Fruit fly (Drosophila melanogaster) whole organism, embryonic: ENCODE data around the gene zetaCOP.
A peak's percentile ranks its signal among the peaks of the same experiment; 100 is the strongest.

Source experiments
- Ada2b ChIP-seq: fragments of 200-800 bp; sonication (Bioruptor generic); IDR thresholded peaks from 2 replicates; pipeline ENCODE4 v1.3.6; 2022; ENCODE audit warnings: missing biosample characterization, missing genetic modification characterization
- CG10147 ChIP-seq: fragments of 200-800 bp; sonication (Bioruptor generic); optimal IDR thresholded peaks from 2 replicates; lab custom pipeline; 2019; ENCODE audit warnings: missing biosample characterization, mild to moderate bottlenecking, missing genetic modification characterization, moderate library complexity
- CG11247 ChIP-seq: fragments of 200-800 bp; sonication (Bioruptor generic); IDR thresholded peaks from 2 replicates; pipeline ENCODE4 v1.3.6; 2022; ENCODE audit warnings: missing biosample characterization, missing genetic modification characterization
- CG11398 ChIP-seq: fragments of 200-800 bp; sonication (Bioruptor generic); optimal IDR thresholded peaks from 2 replicates; lab custom pipeline; 2016; ENCODE audit warnings: missing biosample characterization, missing genetic modification characterization
- CG13894 ChIP-seq: fragments of 200-800 bp; sonication (Bioruptor generic); optimal IDR thresholded peaks from 3 replicates; lab custom pipeline; 2018; ENCODE audit warnings: missing biosample characterization, mild to moderate bottlenecking, missing genetic modification characterization, moderate library complexity
- CG14441 ChIP-seq: fragments of 200-800 bp; sonication (Bioruptor generic); IDR thresholded peaks from 2 replicates; pipeline ENCODE4 v1.3.6; 2022; ENCODE audit warnings: missing biosample characterization, missing genetic modification characterization
- CG15011 ChIP-seq: fragments of 200-800 bp; sonication (Bioruptor generic); optimal IDR thresholded peaks from 3 replicates; lab custom pipeline; 2018; ENCODE audit warnings: missing biosample characterization, mild to moderate bottlenecking, missing genetic modification characterization
- CG1602 ChIP-seq: fragments of 200-800 bp; sonication (Bioruptor generic); optimal IDR thresholded peaks from 3 replicates; lab custom pipeline; 2016; ENCODE audit warnings: missing biosample characterization, missing genetic modification characterization
- CG18599 ChIP-seq: fragments of 200-800 bp; sonication (Bioruptor generic); optimal IDR thresholded peaks from 3 replicates; lab custom pipeline; 2017; ENCODE audit warnings: missing biosample characterization, missing genetic modification characterization, mild to moderate bottlenecking, moderate library complexity, missing genetic modification reagents
- CG2202 ChIP-seq: fragments of 200-800 bp; sonication (Bioruptor generic); optimal IDR thresholded peaks from 2 replicates; lab custom pipeline; 2018; ENCODE audit warnings: missing biosample characterization, mild to moderate bottlenecking, missing genetic modification characterization
- CG30020 ChIP-seq: fragments of 200-800 bp; optimal IDR thresholded peaks from 2 replicates; lab custom pipeline; 2019; ENCODE audit warnings: missing biosample characterization, mild to moderate bottlenecking, missing genetic modification characterization, moderate library complexity
- CG30403 ChIP-seq: fragments of 200-800 bp; sonication (Bioruptor generic); optimal IDR thresholded peaks from 3 replicates; lab custom pipeline; 2016; ENCODE audit warnings: missing biosample characterization, missing genetic modification characterization
- CG32772 ChIP-seq: fragments of 200-800 bp; sonication (Bioruptor generic); IDR thresholded peaks from 2 replicates; pipeline ENCODE4 v1.3.6; 2022; ENCODE audit warnings: missing biosample characterization, missing genetic modification characterization
- CG3726 ChIP-seq: fragments of 200-800 bp; sonication (Bioruptor generic); IDR thresholded peaks from 3 replicates; pipeline ENCODE4, ENCODE4 v1.3.6; 2022; ENCODE audit warnings: missing biosample characterization, missing genetic modification characterization
- CG6683 ChIP-seq: fragments of 200-800 bp; sonication (Bioruptor generic); optimal IDR thresholded peaks from 2 replicates; lab custom pipeline; 2017; ENCODE audit warnings: missing biosample characterization, mild to moderate bottlenecking, missing genetic modification characterization, missing genetic modification reagents
- CG6813 ChIP-seq: fragments of 200-800 bp; sonication (Bioruptor generic); optimal IDR thresholded peaks from 2 replicates; lab custom pipeline; 2017; ENCODE audit warnings: missing biosample characterization, missing genetic modification characterization, mild to moderate bottlenecking, moderate library complexity, missing genetic modification reagents
- CG7963 ChIP-seq: fragments of 200-800 bp; sonication (Bioruptor generic); IDR thresholded peaks from 3 replicates; pipeline ENCODE4 v1.3.6; 2022; ENCODE audit warnings: missing biosample characterization, missing genetic modification characterization; ENCODE audit not compliant: partially characterized antibody
- CG7987 ChIP-seq: fragments of 200-800 bp; sonication (Bioruptor generic); optimal IDR thresholded peaks from 2 replicates; lab custom pipeline; 2018; ENCODE audit warnings: missing biosample characterization, mild to moderate bottlenecking, missing genetic modification characterization, moderate library complexity
- D19B ChIP-seq: fragments of 200-800 bp; sonication (Bioruptor generic); optimal IDR thresholded peaks from 2 replicates; lab custom pipeline; 2017; ENCODE audit warnings: missing biosample characterization, mild to moderate bottlenecking, missing genetic modification characterization
- Deaf1 ChIP-seq: fragments of 200-800 bp; optimal IDR thresholded peaks from 3 replicates; lab custom pipeline; 2019; ENCODE audit warnings: missing biosample characterization, mild to moderate bottlenecking, missing genetic modification characterization, moderate library complexity
- Elba2 ChIP-seq: fragments of 200-800 bp; sonication (Bioruptor generic); optimal IDR thresholded peaks from 3 replicates; lab custom pipeline; 2016; ENCODE audit warnings: missing biosample characterization, missing genetic modification characterization
- HLH4C ChIP-seq: fragments of 200-800 bp; sonication (Bioruptor generic); IDR thresholded peaks from 3 replicates; pipeline ENCODE4 v1.3.6; 2022; ENCODE audit warnings: missing biosample characterization, missing genetic modification characterization; ENCODE audit not compliant: partially characterized antibody
- Med ChIP-seq: fragments of 200-800 bp; sonication (Bioruptor generic); peaks from one replicate; lab custom pipeline; 2016; ENCODE audit warnings: missing biosample characterization, missing genetic modification characterization, mild to moderate bottlenecking, inconsistent platforms, moderate library complexity
- NC2β ChIP-seq: fragments of 200-800 bp; sonication (Bioruptor generic); optimal IDR thresholded peaks from 2 replicates; lab custom pipeline; 2016; ENCODE audit warnings: missing biosample characterization, missing genetic modification characterization
- Nf-YA ChIP-seq: fragments of 200-800 bp; sonication (Bioruptor generic); IDR thresholded peaks from 2 replicates; pipeline ENCODE4 v1.3.6; 2022; ENCODE audit warnings: missing biosample characterization, missing genetic modification characterization
- Opbp ChIP-seq: fragments of 200-800 bp; sonication (Bioruptor generic); IDR thresholded peaks from 3 replicates; pipeline ENCODE4 v1.3.6; 2022; ENCODE audit warnings: missing biosample characterization, missing genetic modification characterization; ENCODE audit not compliant: partially characterized antibody
- Poxn ChIP-seq: fragments of 200-800 bp; sonication (Bioruptor generic); IDR thresholded peaks from 2 replicates; pipeline ENCODE4 v1.3.6; 2022; ENCODE audit warnings: missing biosample characterization, missing genetic modification characterization
- Scr ChIP-seq: fragments of 200-800 bp; sonication (Bioruptor generic); IDR thresholded peaks from 2 replicates; pipeline ENCODE4 v1.3.6; 2022; ENCODE audit warnings: missing biosample characterization, missing genetic modification characterization; ENCODE audit not compliant: partially characterized antibody
- Sin3A ChIP-seq: fragments of >200 bp; optimal IDR thresholded peaks from 2 replicates; lab custom pipeline; 2018
- Spps ChIP-seq: fragments of 200-800 bp; sonication (Bioruptor generic); optimal IDR thresholded peaks from 2 replicates; lab custom pipeline; 2018; ENCODE audit warnings: missing biosample characterization, mild to moderate bottlenecking, missing genetic modification characterization
- Xbp1 ChIP-seq: fragments of 200-800 bp; sonication (Bioruptor generic); optimal IDR thresholded peaks from 3 replicates; lab custom pipeline; 2016; ENCODE audit warnings: missing biosample characterization, mild to moderate bottlenecking, missing genetic modification characterization
- ab ChIP-seq: fragments of 200-800 bp; sonication (Bioruptor generic); optimal IDR thresholded peaks from 2 replicates; lab custom pipeline; 2016; ENCODE audit warnings: missing biosample characterization, missing genetic modification characterization
- bcd ChIP-seq: fragments of 200-800 bp; sonication (Bioruptor generic); optimal IDR thresholded peaks from 2 replicates; lab custom pipeline; 2017; ENCODE audit warnings: missing biosample characterization, mild to moderate bottlenecking, missing genetic modification characterization
- cas ChIP-seq: fragments of 200-800 bp; sonication (Bioruptor generic); IDR thresholded peaks from 2 replicates; pipeline ENCODE4 v1.3.6; 2022; ENCODE audit warnings: missing biosample characterization, missing genetic modification characterization
- cato ChIP-seq: fragments of 200-800 bp; sonication (Bioruptor generic); optimal IDR thresholded peaks from 2 replicates; lab custom pipeline; 2016; ENCODE audit warnings: missing biosample characterization, missing genetic modification characterization, borderline replicate concordance
- chif ChIP-seq, 2 experiments: fragments of 200-800 bp; sonication (Bioruptor generic); optimal IDR thresholded peaks; 3 replicates each; lab custom pipeline; 2016; ENCODE audit warnings: missing biosample characterization in 2 of 2, missing genetic modification characterization in 2 of 2
- disco-r ChIP-seq: fragments of 200-800 bp; sonication (Bioruptor generic); optimal IDR thresholded peaks from 2 replicates; lab custom pipeline; 2016; ENCODE audit warnings: missing biosample characterization, missing genetic modification characterization
- gem ChIP-seq: fragments of 200-800 bp; sonication (Bioruptor generic); optimal IDR thresholded peaks from 2 replicates; lab custom pipeline; 2019; ENCODE audit warnings: missing biosample characterization, mild to moderate bottlenecking, missing genetic modification characterization, moderate library complexity
- gt ChIP-seq: fragments of 200-800 bp; sonication (Bioruptor generic); IDR thresholded peaks from 2 replicates; pipeline ENCODE4 v1.3.6; 2022; ENCODE audit warnings: missing biosample characterization, missing genetic modification characterization
- h ChIP-seq: fragments of >200 bp; optimal IDR thresholded peaks from 2 replicates; lab custom pipeline; 2017
- hbn ChIP-seq: fragments of 200-800 bp; sonication (Bioruptor generic); IDR thresholded peaks from 2 replicates; pipeline ENCODE4 v1.3.6; 2022; ENCODE audit warnings: missing biosample characterization, missing genetic modification characterization; ENCODE audit not compliant: partially characterized antibody
- her ChIP-seq: fragments of 200-800 bp; sonication (Bioruptor generic); optimal IDR thresholded peaks from 2 replicates; lab custom pipeline; 2016; ENCODE audit warnings: missing biosample characterization, missing genetic modification characterization
- maf-S ChIP-seq: fragments of 200-800 bp; sonication (Bioruptor generic); optimal IDR thresholded peaks from 2 replicates; lab custom pipeline; 2016; ENCODE audit warnings: missing biosample characterization, missing genetic modification characterization
- mirr ChIP-seq: fragments of 200-800 bp; sonication (Bioruptor generic); optimal IDR thresholded peaks from 3 replicates; lab custom pipeline; 2018; ENCODE audit warnings: missing biosample characterization, mild to moderate bottlenecking, missing genetic modification characterization
- pan ChIP-seq, 4 experiments: fragments of >200 bp in 3 of 4; fragments of 200-800 bp in 1 of 4; sonication (Bioruptor generic) in 1 of 4; optimal IDR thresholded peaks in 3 of 4; IDR thresholded peaks in 1 of 4; 2 replicates each; pipeline versions ENCODE4 v1.3.6 to Lab custom; 2017 to 2022; ENCODE audit warnings: missing biosample characterization in 2 of 4, missing genetic modification characterization in 2 of 4, mixed read lengths in 1 of 4
- pros ChIP-seq: fragments of 200-800 bp; sonication (Bioruptor generic); optimal IDR thresholded peaks from 3 replicates; lab custom pipeline; 2019; ENCODE audit warnings: missing biosample characterization, mild to moderate bottlenecking, missing genetic modification characterization, moderate library complexity
- sens ChIP-seq: fragments of 200-800 bp; sonication (Bioruptor generic); peaks from one replicate; lab custom pipeline; 2016; ENCODE audit warnings: missing biosample characterization, missing genetic modification characterization
- ssp ChIP-seq: fragments of 200-800 bp; sonication (Bioruptor generic); IDR thresholded peaks from 2 replicates; pipeline ENCODE4 v1.3.6; 2022; ENCODE audit warnings: missing biosample characterization, missing genetic modification characterization
- tap ChIP-seq: fragments of 200-800 bp; optimal IDR thresholded peaks from 3 replicates; lab custom pipeline; 2019; ENCODE audit warnings: missing biosample characterization, mild to moderate bottlenecking, missing genetic modification characterization, moderate library complexity
- tgo ChIP-seq: fragments of 200-800 bp; sonication (Bioruptor generic); IDR thresholded peaks from 3 replicates; pipeline ENCODE4 v1.3.6; 2022; ENCODE audit warnings: missing biosample characterization, missing genetic modification characterization
- vnd ChIP-seq: fragments of 200-800 bp; sonication (Bioruptor generic); IDR thresholded peaks from 3 replicates; pipeline ENCODE4 v1.3.6; 2022; ENCODE audit warnings: missing biosample characterization, missing genetic modification characterization; ENCODE audit not compliant: partially characterized antibody
- zfh2 ChIP-seq: fragments of 200-800 bp; sonication (Bioruptor generic); optimal IDR thresholded peaks from 2 replicates; lab custom pipeline; 2016; ENCODE audit warnings: missing biosample characterization, missing genetic modification characterization

The zetaCOP gene

DNA sequence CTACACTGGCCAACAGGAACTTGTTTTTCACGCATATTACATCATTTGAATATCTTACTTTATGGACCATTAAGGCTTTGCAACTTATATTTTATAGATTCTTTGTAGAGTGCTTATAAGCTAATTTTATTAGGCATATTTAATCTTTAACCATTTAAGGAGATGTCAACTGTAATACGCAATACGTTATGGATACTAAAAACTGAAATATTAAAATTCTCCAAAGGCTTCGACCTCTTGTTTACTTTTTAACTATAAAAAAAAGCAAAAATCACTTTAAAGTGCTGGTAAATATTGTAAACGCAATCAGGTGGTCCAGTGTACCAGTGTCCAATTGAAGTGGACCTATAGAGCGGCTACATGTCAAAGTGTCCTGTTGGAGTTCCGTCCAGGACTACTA, 16.3 kb downstream of the zetaCOP start (continued):
- no peak for TF ChIP-seq tap
- TF ChIP-seq Nf-YA = no peak
- peak; percentile 47 for TF ChIP-seq CG10147 (GFP tag; lab: Kevin White, UChicago)
- no peak for TF ChIP-seq CG6813
- TF ChIP-seq cato (GFP tag; lab: Kevin White, UChicago) = no peak
- peak; percentile 11 for TF ChIP-seq Deaf1
- no peak for TF ChIP-seq Scr
- no peak for TF ChIP-seq ssp
- no peak for TF ChIP-seq D19B (GFP tag; lab: Kevin White, UChicago)
- no peak for TF ChIP-seq hbn (GFP tag; lab: Robert Waterston, UW)
- TF ChIP-seq CG30020 (tag; lab: Kevin White, UChicago) = no peak
- TF ChIP-seq tgo (GFP tag; lab: Robert Waterston, UW) = no peak; the same call in 2 of the 3 replicates
- no peak for TF ChIP-seq CG11398 (GFP tag; lab: Kevin White, UChicago)
- TF ChIP-seq Med (GFP tag; lab: Kevin White, UChicago) = peak; percentile 82
- no peak for TF ChIP-seq ab (GFP tag; lab: Kevin White, UChicago)
- no peak for TF ChIP-seq HLH4C (GFP tag; lab: Robert Waterston, UW)
- no peak for TF ChIP-seq chif (GFP tag; optimal IDR thresholded peaks at IDR 0.05; lab: Kevin White, UChicago)
- peak; percentile 83 for TF ChIP-seq sens (GFP tag; lab: Kevin White, UChicago)
- no peak for TF ChIP-seq NC2β (GFP tag; lab: Kevin White, UChicago)
- TF ChIP-seq CG13894 (tag; lab: Kevin White, UChicago) = peak; percentile 16
- TF ChIP-seq gt (GFP tag; lab: Robert Waterston, UW) = no peak
- TF ChIP-seq bcd (GFP tag; lab: Kevin White, UChicago) = peak; percentile 46
- no peak for TF ChIP-seq pros (GFP tag; lab: Kevin White, UChicago)
- no peak for TF ChIP-seq CG11247 (GFP tag; lab: Robert Waterston, UW)
- TF ChIP-seq Opbp (GFP tag; lab: Robert Waterston, UW) = no peak
- no peak for TF ChIP-seq CG2202 (tag; lab: Kevin White, UChicago)
- no peak for TF ChIP-seq Elba2 (GFP tag; lab: Kevin White, UChicago)
- no peak for TF ChIP-seq CG6683 (GFP tag; lab: Kevin White, UChicago)
- TF ChIP-seq pan (optimal IDR thresholded peaks at IDR 0.05; lab: Kevin White, UChicago) = no peak
- peak in 1 of 2 experiments; percentile 35 for TF ChIP-seq pan (GFP tag; optimal IDR thresholded peaks at IDR 0.05 in 1 of 2, IDR thresholded peaks at IDR 0.05 in 1 of 2)
- peak; percentile 32 for TF ChIP-seq CG30403
- no peak for TF ChIP-seq CG7963 (GFP tag; lab: Robert Waterston, UW)
- TF ChIP-seq CG3726 (GFP tag; lab: Robert Waterston, UW) = no peak
- TF ChIP-seq maf-S (GFP tag; lab: Kevin White, UChicago) = no peak
- TF ChIP-seq CG14441 (GFP tag; lab: Robert Waterston, UW) = no peak
- no peak for TF ChIP-seq disco-r (GFP tag; lab: Kevin White, UChicago)
- peak; percentile 57 for TF ChIP-seq gem (tag; lab: Kevin White, UChicago)
- peak; percentile 66 for TF ChIP-seq CG18599
- no peak for TF ChIP-seq CG32772
- no peak for TF ChIP-seq CG1602 (GFP tag; lab: Kevin White, UChicago)
- TF ChIP-seq h (lab: Kevin White, UChicago) = no peak
- no peak for TF ChIP-seq zfh2 (GFP tag; lab: Kevin White, UChicago)
- no peak for TF ChIP-seq CG7987 (GFP tag; lab: Kevin White, UChicago)
- TF ChIP-seq mirr = no peak
- no peak for TF ChIP-seq Poxn
- TF ChIP-seq Ada2b (GFP tag; lab: Robert Waterston, UW) = no peak
- no peak for TF ChIP-seq vnd (GFP tag; lab: Robert Waterston, UW)
- TF ChIP-seq Sin3A = no peak
- peak; percentile 28 for TF ChIP-seq CG15011
- TF ChIP-seq her (GFP tag; lab: Kevin White, UChicago) = no peak
- TF ChIP-seq cas (GFP tag; lab: Robert Waterston, UW) = no peak
- TF ChIP-seq Spps (tag; lab: Kevin White, UChicago) = no peak
- TF ChIP-seq Xbp1 (GFP tag; lab: Kevin White, UChicago) = peak; percentile 25
